Worm (Caenorhabditis elegans): ENCODE data around the gene F28H7.3.
A peak's percentile ranks its signal among the peaks of the same experiment; 100 is the strongest.

DNA sequence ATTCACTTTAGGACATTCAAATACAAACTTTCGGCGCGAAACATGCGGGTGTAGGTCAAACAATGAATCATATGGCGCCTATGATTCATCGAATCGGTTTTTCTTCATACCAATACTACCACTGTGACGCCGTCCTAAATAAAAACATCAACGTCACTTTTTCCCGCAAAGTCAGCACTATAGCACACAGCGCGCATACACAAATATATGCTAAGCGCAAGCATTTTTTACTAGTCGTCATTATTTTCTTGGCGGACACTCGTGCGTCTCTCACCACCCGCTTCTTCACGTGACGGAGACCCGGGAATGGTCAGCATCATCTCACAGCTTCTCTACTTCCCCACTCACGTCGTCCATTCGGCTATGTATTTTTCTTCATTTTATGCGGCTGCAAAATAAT lies 27.4 kb downstream of the F28H7.3 start:
- TF ChIP-seq ama-1 (optimal IDR thresholded peaks at IDR 0.05) (no peak), ztf-4 (tag; optimal IDR thresholded peaks at IDR 0.05) (no peak), skn-1 (tag; optimal IDR thresholded peaks at IDR 0.05) (no peak), jun-1 (tag; optimal IDR thresholded peaks at IDR 0.05) (no peak), zag-1 (tag; optimal IDR thresholded peaks at IDR 0.05) (no peak), pqm-1 (tag; optimal IDR thresholded peaks at IDR 0.05) (no peak), ZK546.5 (tag; optimal IDR thresholded peaks at IDR 0.05) (no peak), pha-4 (tag; optimal IDR thresholded peaks at IDR 0.05) (peak; percentile 48), ztf-11 (tag; optimal IDR thresholded peaks at IDR 0.05) (no peak), nhr-237 (tag; optimal IDR thresholded peaks at IDR 0.05) (no peak)

Measured in whole organism, L3 larva.